Fruit fly (Drosophila melanogaster): ENCODE measurements around the gene tim.

Gene tim

DNA sequence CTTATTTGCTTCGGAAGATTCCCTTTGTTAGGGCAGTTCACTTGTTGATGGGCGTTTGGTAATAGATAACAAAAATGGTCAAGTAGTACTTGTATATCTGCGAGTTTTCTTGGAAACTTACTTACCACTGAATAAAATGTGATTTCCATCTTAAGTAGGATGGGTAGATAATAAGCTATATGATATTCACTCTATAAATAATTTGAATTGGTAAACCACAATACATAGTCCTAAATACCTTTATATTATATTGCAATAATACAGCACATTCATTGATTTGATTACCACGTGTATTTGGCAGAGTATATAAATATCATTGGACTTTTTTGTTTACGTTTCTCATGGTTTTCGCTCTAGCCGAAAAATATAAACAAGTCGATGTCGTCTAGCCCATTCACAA, 32.0 kb downstream of the tim start (continued):
- TF ChIP-seq NC2α (GFP tag; optimal IDR thresholded peaks at IDR 0.05) (no peak), CG11398 (GFP tag; optimal IDR thresholded peaks at IDR 0.05) (no peak), H15 (GFP tag; IDR thresholded peaks at IDR 0.05) (0 out of 3 replicates have a peak, but pooled peaks have one; percentile 44), sug (tag; optimal IDR thresholded peaks at IDR 0.05) (peak; percentile 49), CG14050 (GFP tag; IDR thresholded peaks at IDR 0.05) (no peak; the same call in 2 of the 3 replicates), CkIIα-i1 (GFP tag; IDR thresholded peaks at IDR 0.05) (no peak), CG9797 (GFP tag; optimal IDR thresholded peaks at IDR 0.05) (no peak), CG10654 (GFP tag; optimal IDR thresholded peaks at IDR 0.05) (peak; percentile 26), ttk (GFP tag; IDR thresholded peaks at IDR 0.05) (0 out of 2 replicates have a peak, but pooled peaks have one; percentile 37), MBD-R2 (GFP tag; IDR thresholded peaks at IDR 0.05) (no peak), grn (GFP tag; optimal IDR thresholded peaks at IDR 0.05) (no peak), so (GFP tag; IDR thresholded peaks at IDR 0.05) (no peak), CG15696 (tag; optimal IDR thresholded peaks at IDR 0.05) (no peak), CG7357 (GFP tag; IDR thresholded peaks at IDR 0.05) (0 out of 3 replicates have a peak, but pooled peaks have one; percentile 23), kah (GFP tag; optimal IDR thresholded peaks at IDR 0.05) (no peak), eve (GFP tag; optimal IDR thresholded peaks at IDR 0.05) (no peak), CG11695 (GFP tag; IDR thresholded peaks at IDR 0.05) (peak; percentile 72; the same call in 2 of the 3 replicates), ind (GFP tag; optimal IDR thresholded peaks at IDR 0.05) (peak; percentile 58), ATbp (GFP tag; optimal IDR thresholded peaks at IDR 0.05) (peak; percentile 51), gro (GFP tag; optimal IDR thresholded peaks at IDR 0.05) (no peak), Eip74EF (GFP tag; optimal IDR thresholded peaks at IDR 0.05) (peak in 1 of 2 experiments; percentile 54), zen (tag; optimal IDR thresholded peaks at IDR 0.05) (no peak), CG7786 (GFP tag; optimal IDR thresholded peaks at IDR 0.05) (peak; percentile 47), CG33213 (GFP tag; optimal IDR thresholded peaks at IDR 0.05) (no peak), wdn (GFP tag; IDR thresholded peaks at IDR 0.05) (no peak), CG1602 (GFP tag; optimal IDR thresholded peaks at IDR 0.05) (peak; percentile 16), ac (GFP tag; optimal IDR thresholded peaks at IDR 0.05) (no peak), Med (GFP tag) (peak; percentile 77), Pdp1 (GFP tag; optimal IDR thresholded peaks at IDR 0.05) (peak; percentile 43 to 52), CG9727 (GFP tag; optimal IDR thresholded peaks at IDR 0.05) (peak; percentile 62), Neu2 (GFP tag; optimal IDR thresholded peaks at IDR 0.05; ENCODE audit: borderline replicate concordance) (no peak), vvl (GFP tag; IDR thresholded peaks at IDR 0.05) (peak; percentile 44), chn (GFP tag; optimal IDR thresholded peaks at IDR 0.05) (peak; percentile 32), seq (GFP tag; IDR thresholded peaks at IDR 0.05) (peak; percentile 41), nerfin-2 (GFP tag; IDR thresholded peaks at IDR 0.05; ENCODE audit: partially characterized antibody) (no peak), NC2β (GFP tag; optimal IDR thresholded peaks at IDR 0.05) (no peak), CG6791 (GFP tag; IDR thresholded peaks at IDR 0.05; ENCODE audit: partially characterized antibody) (no peak), CG13775 (GFP tag; optimal IDR thresholded peaks at IDR 0.05) (peak; percentile 26), CG34422 (GFP tag; IDR thresholded peaks at IDR 0.05) (peak; percentile 81), CG12155 (GFP tag; optimal IDR thresholded peaks at IDR 0.05) (peak; percentile 53), en (GFP tag; optimal IDR thresholded peaks at IDR 0.05) (peak; percentile 18), PHDP (tag; optimal IDR thresholded peaks at IDR 0.05) (peak; percentile 64), tup (GFP tag; optimal IDR thresholded peaks at IDR 0.05) (no peak), gce (GFP tag; IDR thresholded peaks at IDR 0.05) (no peak), rib (GFP tag; IDR thresholded peaks at IDR 0.05) (no peak), D19A (tag; optimal IDR thresholded peaks at IDR 0.05) (peak; percentile 94), HHEX (GFP tag; optimal IDR thresholded peaks at IDR 0.05) (peak; percentile 76), CG14014 (GFP tag; IDR thresholded peaks at IDR 0.05) (peak; percentile 49; the same call in 1 of the 2 replicates), CG2712 (tag; optimal IDR thresholded peaks at IDR 0.05) (peak; percentile 66), p53 (GFP tag; optimal IDR thresholded peaks at IDR 0.05) (no peak), Side (GFP tag; optimal IDR thresholded peaks at IDR 0.05) (peak; percentile 17)
